Fruit fly (Drosophila melanogaster) whole organism, prepupa: ENCODE measurements around the gene CG46458.

ENCODE experiments used
- Blimp-1 ChIP-seq: fragments of 200-800 bp; sonication (Bioruptor generic); optimal IDR thresholded peaks from 3 replicates; lab custom pipeline; 2017; ENCODE audit warnings: missing biosample characterization, missing genetic modification characterization, mild to moderate bottlenecking, moderate library complexity, missing genetic modification reagents
- CG10669 ChIP-seq: fragments of 200-800 bp; sonication (Bioruptor generic); optimal IDR thresholded peaks from 3 replicates; lab custom pipeline; 2018; ENCODE audit warnings: missing biosample characterization, mild to moderate bottlenecking, missing genetic modification characterization, moderate library complexity
- CG11762 ChIP-seq: fragments of 200-800 bp; sonication (Bioruptor generic); optimal IDR thresholded peaks from 3 replicates; lab custom pipeline; 2016; ENCODE audit warnings: missing biosample characterization, missing genetic modification characterization; ENCODE audit not compliant: insufficient read depth
- CG11902 ChIP-seq: fragments of 200-800 bp; sonication (Bioruptor generic); optimal IDR thresholded peaks from 3 replicates; lab custom pipeline; 2016; ENCODE audit warnings: missing biosample characterization, missing genetic modification characterization
- CG15336 ChIP-seq: fragments of 200-800 bp; sonication (Bioruptor generic); IDR thresholded peaks from 2 replicates; pipeline ENCODE4 v1.3.6; 2022; ENCODE audit warnings: missing biosample characterization, missing genetic modification characterization
- CG1621 ChIP-seq: fragments of 200-800 bp; sonication (Bioruptor generic); optimal IDR thresholded peaks from 3 replicates; lab custom pipeline; 2018; ENCODE audit warnings: missing biosample characterization, mild to moderate bottlenecking, missing genetic modification characterization
- CG32006 ChIP-seq: fragments of 200-800 bp; sonication (Bioruptor generic); optimal IDR thresholded peaks from 3 replicates; lab custom pipeline; 2017; ENCODE audit warnings: missing biosample characterization, mild to moderate bottlenecking, missing genetic modification characterization
- CG6163 ChIP-seq: fragments of 200-800 bp; sonication (Bioruptor generic); IDR thresholded peaks from 3 replicates; pipeline ENCODE4 v1.3.6; 2022; ENCODE audit warnings: missing biosample characterization, missing genetic modification characterization
- CG6854 ChIP-seq: fragments of 200-800 bp; sonication (Bioruptor generic); optimal IDR thresholded peaks from 2 replicates; lab custom pipeline; 2017; ENCODE audit warnings: missing biosample characterization, mild to moderate bottlenecking, missing genetic modification characterization
- CG7368 ChIP-seq: fragments of 200-800 bp; sonication (Bioruptor generic); optimal IDR thresholded peaks from 3 replicates; lab custom pipeline; 2016; ENCODE audit warnings: missing biosample characterization, missing genetic modification characterization
- CG8632 ChIP-seq: fragments of 200-800 bp; sonication (Bioruptor generic); optimal IDR thresholded peaks from 3 replicates; lab custom pipeline; 2016; ENCODE audit warnings: missing biosample characterization, missing genetic modification characterization
- CG9139 ChIP-seq: fragments of 200-800 bp; sonication (Bioruptor generic); optimal IDR thresholded peaks from 3 replicates; lab custom pipeline; 2017; ENCODE audit warnings: missing biosample characterization, mild to moderate bottlenecking, missing genetic modification characterization
- Eip78C ChIP-seq: fragments of 200-800 bp; sonication (Bioruptor generic); peaks from one replicate; lab custom pipeline; 2016; ENCODE audit warnings: missing biosample characterization, missing genetic modification characterization
- Ets96B ChIP-seq: fragments of 200-800 bp; optimal IDR thresholded peaks from 2 replicates; lab custom pipeline; 2019; ENCODE audit warnings: missing biosample characterization, mild to moderate bottlenecking, missing genetic modification characterization, moderate library complexity
- Hr39 ChIP-seq: fragments of 200-800 bp; sonication (Bioruptor generic); optimal IDR thresholded peaks from 2 replicates; lab custom pipeline; 2016; ENCODE audit warnings: missing biosample characterization, missing genetic modification characterization
- Hr4 ChIP-seq: fragments of 200-800 bp; sonication (Bioruptor generic); optimal IDR thresholded peaks from 3 replicates; lab custom pipeline; 2016; ENCODE audit warnings: missing biosample characterization, missing genetic modification characterization
- Lpt ChIP-seq: fragments of 200-800 bp; sonication (Bioruptor generic); optimal IDR thresholded peaks from 3 replicates; lab custom pipeline; 2016; ENCODE audit warnings: missing biosample characterization, missing genetic modification characterization
- Met ChIP-seq: fragments of 200-800 bp; sonication (Bioruptor generic); optimal IDR thresholded peaks from 3 replicates; lab custom pipeline; 2016; ENCODE audit warnings: missing biosample characterization, missing genetic modification characterization
- OdsH ChIP-seq: fragments of 200-800 bp; sonication (Bioruptor generic); optimal IDR thresholded peaks from 3 replicates; lab custom pipeline; 2016; ENCODE audit warnings: missing biosample characterization, missing genetic modification characterization
- Sox102F ChIP-seq: fragments of 200-800 bp; sonication (Bioruptor generic); optimal IDR thresholded peaks from 2 replicates; lab custom pipeline; 2016; ENCODE audit warnings: missing biosample characterization, mild to moderate bottlenecking, missing genetic modification characterization
- Sox14 ChIP-seq: fragments of 200-800 bp; sonication (Bioruptor generic); optimal IDR thresholded peaks from 3 replicates; lab custom pipeline; 2016; ENCODE audit warnings: missing biosample characterization, missing genetic modification characterization
- achi ChIP-seq: fragments of 200-800 bp; sonication (Bioruptor generic); optimal IDR thresholded peaks from 3 replicates; lab custom pipeline; 2016; ENCODE audit warnings: missing biosample characterization, missing genetic modification characterization
- acj6 ChIP-seq: fragments of 200-800 bp; sonication (Bioruptor generic); optimal IDR thresholded peaks from 3 replicates; lab custom pipeline; 2016; ENCODE audit warnings: missing biosample characterization, missing genetic modification characterization
- cyc ChIP-seq: fragments of 200-800 bp; sonication (Bioruptor generic); optimal IDR thresholded peaks from 3 replicates; lab custom pipeline; 2016; ENCODE audit warnings: missing biosample characterization, missing genetic modification characterization
- dac ChIP-seq: fragments of 200-800 bp; sonication (Bioruptor generic); optimal IDR thresholded peaks from 2 replicates; lab custom pipeline; 2017; ENCODE audit warnings: missing biosample characterization, mild to moderate bottlenecking, missing genetic modification characterization
- dsx ChIP-seq: fragments of 200-800 bp; optimal IDR thresholded peaks from 3 replicates; lab custom pipeline; 2019; ENCODE audit warnings: missing biosample characterization, mild to moderate bottlenecking, missing genetic modification characterization, moderate library complexity; ENCODE audit not compliant: poor library complexity, severe bottlenecking
- eg ChIP-seq: fragments of 200-800 bp; sonication (Bioruptor generic); IDR thresholded peaks from 3 replicates; pipeline ENCODE4 v1.3.6; 2022; ENCODE audit warnings: missing biosample characterization, missing genetic modification characterization
- fd85E ChIP-seq: fragments of 200-800 bp; sonication (Bioruptor generic); optimal IDR thresholded peaks from 3 replicates; lab custom pipeline; 2016; ENCODE audit warnings: missing biosample characterization, missing genetic modification characterization
- fkh ChIP-seq: fragments of 200-800 bp; sonication (Bioruptor generic); optimal IDR thresholded peaks from 3 replicates; lab custom pipeline; 2017; ENCODE audit warnings: missing biosample characterization, mild to moderate bottlenecking, missing genetic modification characterization, moderate library complexity
- pdm3 ChIP-seq: fragments of 200-800 bp; sonication (Bioruptor generic); optimal IDR thresholded peaks from 3 replicates; lab custom pipeline; 2016; ENCODE audit warnings: missing biosample characterization, missing genetic modification characterization
- ss ChIP-seq, 2 experiments: fragments of 200-800 bp; sonication (Bioruptor generic); optimal IDR thresholded peaks; 2 replicates in 1 of 2; 3 replicates in 1 of 2; lab custom pipeline; 2017 to 2018; ENCODE audit warnings: mild to moderate bottlenecking in 2 of 2, missing biosample characterization in 2 of 2, missing genetic modification characterization in 2 of 2, moderate library complexity in 1 of 2
- topi ChIP-seq: fragments of 200-800 bp; sonication (Bioruptor generic); optimal IDR thresholded peaks from 3 replicates; lab custom pipeline; 2016; ENCODE audit warnings: missing biosample characterization, missing genetic modification characterization
- vri ChIP-seq: fragments of 200-800 bp; sonication (Bioruptor generic); optimal IDR thresholded peaks from 3 replicates; lab custom pipeline; 2016; ENCODE audit warnings: missing biosample characterization, mild to moderate bottlenecking, missing genetic modification characterization

Gene CG46458

DNA sequence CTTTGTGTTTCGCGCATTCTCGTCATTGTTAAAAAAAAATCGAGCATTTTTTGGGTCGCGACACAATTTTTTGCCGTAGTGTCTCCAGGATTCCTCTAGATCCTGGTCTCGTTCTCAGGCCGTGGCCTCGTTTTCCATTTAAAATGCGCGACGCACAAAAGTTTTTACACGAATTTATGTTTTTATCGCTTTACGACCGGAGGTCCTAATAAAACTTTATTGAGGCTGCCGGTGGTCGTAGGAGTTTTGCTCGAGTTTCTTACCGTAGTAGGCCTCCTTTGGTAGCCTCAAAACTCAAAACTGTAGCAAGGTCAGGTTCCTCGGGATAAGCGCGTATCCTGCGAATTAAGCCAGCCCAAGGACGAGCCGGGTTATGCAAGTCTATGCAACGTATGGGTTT lies 100.7 kb downstream of the CG46458 start:
- TF ChIP-seq Hr39 (no peak), achi (GFP tag; lab: Kevin White, UChicago) (no peak), acj6 (GFP tag; lab: Kevin White, UChicago) (no peak), Sox14 (GFP tag; lab: Kevin White, UChicago) (no peak), CG9139 (no peak), topi (no peak)

DNA sequence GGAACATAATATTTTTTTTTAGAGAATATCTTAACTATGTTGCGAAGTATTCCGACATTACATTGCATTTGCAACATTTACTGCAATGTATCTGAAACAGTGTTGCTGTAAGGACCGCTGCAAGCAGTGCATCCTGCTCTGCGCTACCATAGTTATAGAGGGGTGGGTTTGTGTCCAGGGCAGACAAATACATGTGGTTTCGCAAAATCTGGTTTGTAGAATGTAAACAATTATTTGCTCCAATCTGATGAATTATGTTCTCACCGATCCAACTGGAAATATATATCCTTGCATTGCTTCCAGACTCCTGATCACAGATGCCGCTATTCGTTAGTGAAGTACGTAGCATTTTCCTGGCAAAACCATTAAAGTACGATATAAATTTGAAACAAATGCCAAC lies 103.9 kb downstream of the CG46458 start:
- TF ChIP-seq Sox102F (GFP tag; lab: Kevin White, UChicago) (no peak), Hr4 (GFP tag; lab: Kevin White, UChicago) (no peak), OdsH (GFP tag; lab: Kevin White, UChicago) (no peak), Met (no peak), CG6163 (GFP tag; lab: Robert Waterston, UW) (no peak), CG15336 (no peak), dsx (GFP tag; lab: Kevin White, UChicago) (no peak), Eip78C (no peak), CG10669 (GFP tag; lab: Kevin White, UChicago) (no peak), Ets96B (no peak), Blimp-1 (GFP tag; lab: Kevin White, UChicago) (no peak)

DNA sequence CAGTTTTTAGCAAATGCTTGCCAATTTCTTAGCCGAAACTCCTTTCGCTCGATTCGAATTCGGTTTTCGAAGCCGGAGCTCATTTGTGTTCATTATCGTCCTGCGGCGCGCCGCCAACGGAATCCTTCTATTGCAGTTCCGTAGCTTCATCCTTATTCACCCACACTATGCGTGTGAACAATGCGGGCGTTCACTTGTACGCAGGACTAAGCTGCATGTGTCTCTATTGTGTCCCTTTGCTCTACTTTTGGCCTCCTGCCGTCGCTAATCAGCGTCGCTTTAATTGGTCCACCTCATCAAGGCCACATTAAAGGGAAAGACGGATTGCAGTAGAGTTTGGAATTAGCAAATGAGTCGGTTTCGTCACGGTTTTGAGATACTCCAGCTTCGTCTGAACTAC lies 104.5 kb downstream of the CG46458 start:
- TF ChIP-seq CG11762 (GFP tag; lab: Kevin White, UChicago) (no peak), achi (GFP tag; lab: Kevin White, UChicago) (no peak), CG8632 (GFP tag; lab: Kevin White, UChicago) (no peak), dac (GFP tag; lab: Kevin White, UChicago) (no peak)

DNA sequence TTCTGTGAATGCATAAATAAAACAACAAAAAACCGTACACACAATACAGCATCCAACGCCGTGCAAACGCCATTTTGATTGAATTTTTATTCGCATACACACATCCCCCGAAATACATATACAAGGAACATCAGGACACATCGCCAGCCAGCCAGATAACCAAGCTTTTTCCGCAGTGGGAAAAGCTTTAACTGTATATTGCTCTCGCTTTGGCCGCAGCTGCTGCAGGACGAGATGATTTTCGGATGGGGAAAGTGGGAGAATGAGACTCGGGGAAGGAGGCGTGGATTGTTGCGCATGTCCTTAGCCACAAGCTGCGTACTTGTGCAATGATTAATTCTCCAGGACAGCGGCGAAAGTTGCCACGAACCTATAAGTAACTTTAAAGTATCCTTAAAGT lies 105.2 kb downstream of the CG46458 start:
- TF ChIP-seq OdsH (GFP tag; lab: Kevin White, UChicago) (no peak), eg (GFP tag; lab: Robert Waterston, UW) (no peak)

DNA sequence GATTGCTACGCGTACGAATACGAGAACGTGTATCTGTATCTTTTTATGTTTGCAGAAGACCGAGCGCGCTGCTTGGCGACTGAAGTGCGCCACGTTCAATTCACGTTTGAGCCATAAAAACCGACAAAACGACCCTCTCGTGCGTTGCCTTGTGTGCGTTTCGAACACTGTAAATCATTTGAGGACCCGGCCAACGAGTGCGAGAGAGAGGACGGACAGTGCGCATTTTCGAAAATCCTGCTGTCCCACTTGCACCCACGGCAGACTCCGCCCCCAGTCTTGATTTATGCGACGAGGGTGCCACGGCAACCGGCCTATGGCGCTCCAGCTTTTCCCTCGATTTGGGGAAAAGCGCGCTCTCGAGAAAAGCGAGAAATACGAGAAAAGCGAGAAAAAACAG lies 108.3 kb downstream of the CG46458 start, which contains the start of gene Scr:
Gene Scr (minus strand): TSS at position 116 of the 400 bp plus-strand sequence.
- TF ChIP-seq CG7368 (no peak), cyc (GFP tag; lab: Kevin White, UChicago) (no peak), CG11902 (GFP tag; lab: Kevin White, UChicago) (no peak), Met (no peak), Sox14 (GFP tag; lab: Kevin White, UChicago) (no peak), CG32006 (GFP tag; lab: Kevin White, UChicago) (no peak), pdm3 (GFP tag; lab: Kevin White, UChicago) (no peak), vri (GFP tag; lab: Kevin White, UChicago) (no peak), dac (GFP tag; lab: Kevin White, UChicago) (no peak), CG1621 (tag; lab: Kevin White, UChicago) (no peak), CG8632 (GFP tag; lab: Kevin White, UChicago) (no peak), Lpt (GFP tag; lab: Kevin White, UChicago) (no peak), fd85E (GFP tag; lab: Kevin White, UChicago) (no peak), CG6854 (GFP tag; lab: Kevin White, UChicago) (no peak)
- TF ChIP-seq, all 60 proteins: peak for 0

DNA sequence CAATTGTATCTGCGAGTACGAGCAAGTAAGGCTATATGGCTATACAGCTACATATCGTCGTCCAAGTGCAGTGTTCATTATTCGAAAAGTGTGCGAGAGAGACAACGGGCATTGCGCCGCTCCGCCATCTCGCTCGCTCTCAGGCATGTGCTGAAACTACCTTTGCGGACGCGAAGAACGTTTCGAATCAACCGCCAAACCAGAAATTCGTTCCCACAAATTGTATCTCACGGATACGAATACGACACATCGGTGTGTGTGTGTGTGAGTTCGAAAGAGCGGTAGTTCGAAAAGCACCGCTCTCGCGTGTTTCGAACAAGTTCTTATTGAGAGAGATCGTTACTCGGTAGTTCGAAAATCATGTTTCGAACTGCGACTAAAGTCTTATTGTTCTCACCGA lies 109.6 kb downstream of the CG46458 start:
- TF ChIP-seq fd85E (GFP tag; lab: Kevin White, UChicago) (no peak), ss (GFP tag; optimal IDR thresholded peaks at IDR 0.05; lab: Kevin White, UChicago) (peak; percentile 3 to 16), fkh (peak; percentile 32), CG9139 (no peak)
